Worm (Caenorhabditis elegans) whole organism, early embryonic: ENCODE data around the gene tbc-12.

ENCODE experiments used
- B0310.2 ChIP-seq: sonication (generic microtip); optimal IDR thresholded peaks from 2 replicates; lab custom pipeline; 2016; ENCODE audit warnings: mild to moderate bottlenecking, missing genetic modification characterization, missing compliant biosample characterization
- F13C5.2 ChIP-seq: sonication (generic microtip); optimal IDR thresholded peaks from 2 replicates; lab custom pipeline; 2017; ENCODE audit warnings: mild to moderate bottlenecking, missing genetic modification characterization, inconsistent platforms, missing compliant biosample characterization
- aly-1 ChIP-seq: sonication (generic microtip); optimal IDR thresholded peaks from 2 replicates; lab custom pipeline; 2016; ENCODE audit warnings: missing genetic modification characterization, missing compliant biosample characterization
- ama-1 ChIP-seq: fragments of 150-350 bp; optimal IDR thresholded peaks from 2 replicates; lab custom pipeline; 2014
- ceh-13 ChIP-seq: fragments of 200-800 bp; sonication (Bioruptor generic); optimal IDR thresholded peaks from 2 replicates; lab custom pipeline; 2018; ENCODE audit warnings: mild to moderate bottlenecking, missing genetic modification characterization, missing compliant biosample characterization
- ceh-36 ChIP-seq: sonication (generic microtip); optimal IDR thresholded peaks from 2 replicates; lab custom pipeline; 2016; ENCODE audit warnings: missing genetic modification characterization, inconsistent platforms, missing compliant biosample characterization
- ets-7 ChIP-seq: sonication (generic microtip); optimal IDR thresholded peaks from 2 replicates; lab custom pipeline; 2016; ENCODE audit warnings: missing genotype, missing genetic modification characterization, missing compliant biosample characterization
- flt-1 ChIP-seq: fragments of 200-800 bp; sonication (Bioruptor generic); IDR thresholded peaks from 2 replicates; pipeline ENCODE4 v1.3.6; 2022; ENCODE audit warnings: missing genetic modification characterization, missing compliant biosample characterization
- hmbx-1 ChIP-seq: sonication (generic microtip); optimal IDR thresholded peaks from 2 replicates; lab custom pipeline; 2016; ENCODE audit warnings: mild to moderate bottlenecking, missing genetic modification characterization, missing compliant biosample characterization
- hmg-4 ChIP-seq: fragments of 200-800 bp; sonication (Bioruptor generic); optimal IDR thresholded peaks from 2 replicates; lab custom pipeline; 2018; ENCODE audit warnings: mild to moderate bottlenecking, missing genetic modification characterization, missing compliant biosample characterization
- hnd-1 ChIP-seq: sonication (generic microtip); optimal IDR thresholded peaks from 2 replicates; lab custom pipeline; 2016; ENCODE audit warnings: missing genetic modification characterization, missing compliant biosample characterization
- pes-1 ChIP-seq: fragments of 200-800 bp; sonication (Bioruptor generic); IDR thresholded peaks from 2 replicates; pipeline ENCODE4 v1.3.6; 2022; ENCODE audit warnings: missing genetic modification reagents, missing genetic modification characterization, missing compliant biosample characterization
- scrt-1 ChIP-seq: fragments of 200-800 bp; sonication (Bioruptor generic); IDR thresholded peaks from 2 replicates; pipeline ENCODE4 v1.3.6; 2022; ENCODE audit warnings: missing genetic modification characterization, missing compliant biosample characterization
- sea-1 ChIP-seq: fragments of 200-800 bp; sonication (Bioruptor generic); conservative IDR thresholded peaks from 2 replicates; pipeline ENCODE4 v1.3.6; 2022; ENCODE audit warnings: missing genetic modification characterization, missing compliant biosample characterization
- tbx-11 ChIP-seq: fragments of 200-800 bp; sonication (Bioruptor generic); IDR thresholded peaks from 2 replicates; pipeline ENCODE4 v1.3.6; 2022; ENCODE audit warnings: missing genetic modification characterization, missing compliant biosample characterization
- tbx-37 ChIP-seq: fragments of 200-800 bp; sonication (Bioruptor generic); conservative IDR thresholded peaks from 2 replicates; pipeline ENCODE4 v1.3.6; 2022; ENCODE audit warnings: missing genetic modification reagents, missing genetic modification characterization, missing compliant biosample characterization
- tra-4 ChIP-seq: sonication (generic microtip); optimal IDR thresholded peaks from 2 replicates; lab custom pipeline; 2017; ENCODE audit warnings: missing genetic modification characterization, missing compliant biosample characterization

The tbc-12 gene

DNA sequence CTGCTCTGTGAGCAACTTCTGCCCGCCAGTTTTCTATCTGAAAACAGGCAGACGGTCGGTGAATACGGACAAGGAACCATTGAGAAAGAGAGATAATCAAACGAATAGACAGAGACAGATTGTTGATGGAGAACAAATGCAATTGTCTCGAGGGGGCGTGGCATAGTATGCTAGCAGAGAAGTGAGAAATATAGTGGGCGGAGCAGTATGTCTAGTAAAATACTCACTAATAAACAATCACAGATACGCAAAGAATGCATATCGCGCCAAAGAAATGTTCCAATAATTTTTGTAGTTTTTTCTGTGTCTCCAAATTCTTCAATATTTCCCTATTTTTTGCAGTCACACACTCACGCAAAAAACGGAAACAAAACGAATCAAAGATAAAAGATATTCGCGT is at the start of gene tbc-12:
Gene tbc-12 (minus strand): TSS at position 101 of the 400 bp plus-strand sequence.
- no peak for TF ChIP-seq ceh-36 (tag; lab: Kevin White, UChicago)
- no peak for TF ChIP-seq hmg-4 (GFP tag; lab: Kevin White, UChicago)
- no peak for TF ChIP-seq sea-1 (GFP tag; lab: Robert Waterston, UW)
- TF ChIP-seq hmbx-1 (tag; lab: Kevin White, UChicago): no peak
- TF ChIP-seq B0310.2 (tag; lab: Kevin White, UChicago): no peak
- TF ChIP-seq tra-4 (tag; lab: Kevin White, UChicago): no peak
- no peak for TF ChIP-seq aly-1
- TF ChIP-seq F13C5.2 (tag; lab: Kevin White, UChicago): no peak
- no peak for TF ChIP-seq flt-1 (GFP tag; lab: Robert Waterston, UW)
- no peak for TF ChIP-seq scrt-1 (GFP tag; lab: Robert Waterston, UW)
- no peak for TF ChIP-seq tbx-11 (GFP tag; lab: Robert Waterston, UW)
- no peak for TF ChIP-seq ama-1 (lab: Kevin White, UChicago)
- TF ChIP-seq hnd-1: no peak
- TF ChIP-seq ceh-13 (GFP tag; lab: Kevin White, UChicago): no peak
- no peak for TF ChIP-seq tbx-37 (GFP tag; lab: Robert Waterston, UW)
- TF ChIP-seq pes-1 (GFP tag; lab: Robert Waterston, UW): no peak
- TF ChIP-seq ets-7 (tag; lab: Kevin White, UChicago): no peak

DNA sequence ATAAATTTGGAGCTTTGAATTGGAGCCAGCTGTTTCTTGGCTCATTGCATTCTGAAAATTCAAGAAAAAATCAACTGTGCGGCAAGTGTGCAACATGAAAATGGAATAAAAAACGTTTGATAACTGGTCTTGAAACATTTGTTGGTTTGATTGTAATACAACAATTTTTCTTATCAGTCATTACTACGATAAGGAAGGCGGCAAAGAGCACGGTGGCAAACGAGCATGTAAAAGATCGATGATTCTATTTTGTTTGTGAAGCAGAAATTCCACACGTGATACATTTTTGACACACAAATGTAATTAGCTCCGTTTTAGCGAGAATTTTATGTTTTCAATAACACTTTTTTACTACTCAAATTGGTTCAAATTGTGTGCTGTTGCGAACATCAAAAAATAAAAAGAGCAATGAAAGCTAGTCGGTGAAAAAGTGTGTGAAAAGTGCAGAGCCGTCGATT is 48.3 kb upstream of the tbc-12 start, which contains the start of gene H01M10.1:
Gene H01M10.1 (minus strand): TSS at position 51 of the 458 bp plus-strand sequence.
- no peak for TF ChIP-seq pes-1 (GFP tag; lab: Robert Waterston, UW)
- TF ChIP-seq hnd-1: no peak
- no peak for TF ChIP-seq ama-1 (lab: Kevin White, UChicago)
- TF ChIP-seq B0310.2 (tag; lab: Kevin White, UChicago): no peak
- TF ChIP-seq F13C5.2 (tag; lab: Kevin White, UChicago): no peak
- no peak for TF ChIP-seq hmbx-1 (tag; lab: Kevin White, UChicago)
- no peak for TF ChIP-seq tbx-37 (GFP tag; lab: Robert Waterston, UW)
- TF ChIP-seq flt-1 (GFP tag; lab: Robert Waterston, UW): no peak
- TF ChIP-seq tra-4 (tag; lab: Kevin White, UChicago): no peak
- no peak for TF ChIP-seq scrt-1 (GFP tag; lab: Robert Waterston, UW)
- TF ChIP-seq ets-7 (tag; lab: Kevin White, UChicago): no peak
- no peak for TF ChIP-seq tbx-11 (GFP tag; lab: Robert Waterston, UW)
- no peak for TF ChIP-seq hmg-4 (GFP tag; lab: Kevin White, UChicago)
- no peak for TF ChIP-seq ceh-36 (tag; lab: Kevin White, UChicago)
- TF ChIP-seq ceh-13 (GFP tag; lab: Kevin White, UChicago): no peak

DNA sequence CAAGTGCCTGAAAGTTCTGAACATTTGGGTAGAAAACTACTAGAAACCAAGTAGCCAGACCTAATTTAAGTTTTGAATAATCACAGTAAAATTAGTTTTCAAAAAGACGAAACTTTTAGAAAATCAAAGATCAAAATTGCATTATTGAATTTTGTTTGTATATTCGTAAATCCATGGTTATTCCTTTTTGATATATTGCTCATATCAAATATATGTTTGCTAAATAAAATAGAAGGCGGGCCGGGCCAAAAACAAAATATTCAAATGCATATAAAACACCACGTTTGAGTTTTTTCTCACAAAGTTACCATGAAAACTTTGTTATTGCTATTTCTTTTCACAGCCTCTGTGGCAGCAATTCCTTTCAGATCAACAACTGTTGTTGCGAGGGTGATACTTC is 45.2 kb upstream of the tbc-12 start, which contains the start of gene ttr-42:
Gene ttr-42 (plus strand): TSS at position 301 of the 400 bp plus-strand sequence.
- no peak for TF ChIP-seq sea-1 (GFP tag; lab: Robert Waterston, UW)
- no peak for TF ChIP-seq hnd-1
- no peak for TF ChIP-seq hmbx-1 (tag; lab: Kevin White, UChicago)
- TF ChIP-seq ets-7 (tag; lab: Kevin White, UChicago): no peak
- TF ChIP-seq pes-1 (GFP tag; lab: Robert Waterston, UW): no peak
- TF ChIP-seq F13C5.2 (tag; lab: Kevin White, UChicago): no peak
- TF ChIP-seq ama-1 (lab: Kevin White, UChicago): no peak
- no peak for TF ChIP-seq flt-1 (GFP tag; lab: Robert Waterston, UW)
- no peak for TF ChIP-seq ceh-36 (tag; lab: Kevin White, UChicago)
- TF ChIP-seq scrt-1 (GFP tag; lab: Robert Waterston, UW): no peak
- no peak for TF ChIP-seq ceh-13 (GFP tag; lab: Kevin White, UChicago)
- no peak for TF ChIP-seq tbx-11 (GFP tag; lab: Robert Waterston, UW)
- no peak for TF ChIP-seq hmg-4 (GFP tag; lab: Kevin White, UChicago)

ce11 chrX:2572646-2573149 is 40.4 kb upstream of the tbc-12 start, which contains the start of the genes ccd-5 and F52H2.1:
ccd-5 (minus strand) TSS chrX:2572653.
F52H2.1 (plus strand) TSS chrX:2573099.
- TF ChIP-seq scrt-1 (GFP tag; lab: Robert Waterston, UW) (no peak), ceh-36 (tag; lab: Kevin White, UChicago) (no peak), F13C5.2 (tag; lab: Kevin White, UChicago) (peak; percentile 66), tbx-11 (GFP tag; lab: Robert Waterston, UW) (no peak), hmbx-1 (tag; lab: Kevin White, UChicago) (no peak), flt-1 (GFP tag; lab: Robert Waterston, UW) (no peak), hmg-4 (GFP tag; lab: Kevin White, UChicago) (peak; percentile 53)

DNA sequence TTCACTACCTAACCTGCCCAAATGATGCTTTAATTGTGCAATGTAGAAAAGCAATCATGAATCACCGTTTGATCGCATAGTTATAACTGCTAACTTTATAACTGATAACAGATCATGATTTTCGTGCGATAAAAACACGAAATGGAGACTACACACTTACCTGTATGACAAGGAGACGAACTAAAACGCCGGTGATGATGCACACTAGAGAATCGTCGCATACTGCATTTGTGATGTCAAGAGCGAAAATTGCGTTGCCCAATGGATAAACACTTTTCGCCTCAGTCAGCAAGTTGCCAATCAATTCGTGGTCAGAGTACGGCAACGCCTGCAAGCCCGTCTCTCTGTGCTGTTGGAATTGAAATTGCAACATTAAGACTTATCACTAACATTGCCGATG is 36.8 kb upstream of the tbc-12 start:
- no peak for TF ChIP-seq pes-1 (GFP tag; lab: Robert Waterston, UW)
- TF ChIP-seq hmg-4 (GFP tag; lab: Kevin White, UChicago): no peak
- TF ChIP-seq ceh-36 (tag; lab: Kevin White, UChicago): no peak
- TF ChIP-seq F13C5.2 (tag; lab: Kevin White, UChicago): no peak
- TF ChIP-seq tra-4 (tag; lab: Kevin White, UChicago): no peak
- TF ChIP-seq B0310.2 (tag; lab: Kevin White, UChicago): no peak
- no peak for TF ChIP-seq aly-1
- TF ChIP-seq sea-1 (GFP tag; lab: Robert Waterston, UW): no peak
- no peak for TF ChIP-seq tbx-11 (GFP tag; lab: Robert Waterston, UW)
- no peak for TF ChIP-seq ets-7 (tag; lab: Kevin White, UChicago)
- no peak for TF ChIP-seq ama-1 (lab: Kevin White, UChicago)
- TF ChIP-seq scrt-1 (GFP tag; lab: Robert Waterston, UW): no peak
- no peak for TF ChIP-seq flt-1 (GFP tag; lab: Robert Waterston, UW)
- no peak for TF ChIP-seq hmbx-1 (tag; lab: Kevin White, UChicago)
- no peak for TF ChIP-seq ceh-13 (GFP tag; lab: Kevin White, UChicago)
- TF ChIP-seq tbx-37 (GFP tag; lab: Robert Waterston, UW): no peak

DNA sequence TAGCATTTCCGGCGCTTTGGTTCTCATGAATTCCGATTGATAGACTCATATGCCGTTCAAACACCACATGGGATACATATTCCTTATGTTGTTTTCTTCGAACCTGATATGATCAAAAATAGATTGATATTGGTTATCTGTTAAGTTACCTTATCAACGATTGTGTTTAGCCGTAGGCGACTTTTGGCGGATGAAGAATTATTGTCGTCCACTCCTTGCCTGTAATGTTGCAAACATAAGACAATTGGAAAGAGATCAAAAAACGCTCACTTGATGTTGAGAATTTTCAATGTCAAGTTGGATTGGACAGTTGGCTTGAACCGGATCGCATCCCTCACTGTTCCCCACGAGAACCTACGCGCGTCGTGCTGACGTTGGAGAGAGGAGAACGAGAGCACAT is 35.5 kb upstream of the tbc-12 start:
- TF ChIP-seq pes-1 (GFP tag; lab: Robert Waterston, UW) (no peak), ama-1 (lab: Kevin White, UChicago) (no peak), tra-4 (tag; lab: Kevin White, UChicago) (no peak), tbx-37 (GFP tag; lab: Robert Waterston, UW) (no peak), flt-1 (GFP tag; lab: Robert Waterston, UW) (no peak), scrt-1 (GFP tag; lab: Robert Waterston, UW) (no peak), sea-1 (GFP tag; lab: Robert Waterston, UW) (no peak), hnd-1 (no peak)
